Worm (Caenorhabditis elegans) whole organism, L1 larva: ENCODE data around the gene F54E12.2.

Experiments
- C34B4.2 ChIP-seq: sonication (generic microtip); optimal IDR thresholded peaks from 2 replicates; lab custom pipeline; 2017; ENCODE audit warnings: mild to moderate bottlenecking, missing genetic modification characterization, missing compliant biosample characterization
- aly-2 ChIP-seq: fragments of 150-350 bp; optimal IDR thresholded peaks from 2 replicates; lab custom pipeline; 2014; ENCODE audit warnings: missing biosample characterization, missing genetic modification characterization
- blmp-1 ChIP-seq: fragments of 150-350 bp; optimal IDR thresholded peaks from 2 replicates; lab custom pipeline; 2014; ENCODE audit warnings: missing biosample characterization, missing genetic modification characterization
- ceh-63 ChIP-seq: fragments of 200-800 bp; sonication (Bioruptor generic); optimal IDR thresholded peaks from 2 replicates; lab custom pipeline; 2018; ENCODE audit warnings: mild to moderate bottlenecking, missing genetic modification characterization, missing compliant biosample characterization
- ceh-8 ChIP-seq: fragments of 200-800 bp; sonication (Bioruptor generic); optimal IDR thresholded peaks from 2 replicates; lab custom pipeline; 2018; ENCODE audit warnings: mild to moderate bottlenecking, missing genetic modification characterization, moderate library complexity, missing compliant biosample characterization
- ceh-82 ChIP-seq, 3 experiments: fragments of 150-350 bp in 1 of 3; sonication (generic microtip) in 2 of 3; optimal IDR thresholded peaks; 2 replicates each; lab custom pipeline; 2014 to 2017; ENCODE audit warnings: missing biosample characterization in 3 of 3, missing genetic modification characterization in 3 of 3
- dsc-1 ChIP-seq: sonication (generic microtip); optimal IDR thresholded peaks from 2 replicates; lab custom pipeline; 2016; ENCODE audit warnings: mild to moderate bottlenecking, missing genetic modification characterization, missing compliant biosample characterization
- efl-1 ChIP-seq, 4 experiments: fragments of 150-350 bp; optimal IDR thresholded peaks in 3 of 4; peaks in 1 of 4; 1 replicate in 1 of 4; 2 replicates in 3 of 4; lab custom pipeline; 2014; ENCODE audit warnings: missing biosample characterization in 2 of 4, missing genetic modification characterization in 2 of 4, missing genetic modification reagents in 2 of 4
- egl-13 ChIP-seq: sonication (generic microtip); optimal IDR thresholded peaks from 2 replicates; lab custom pipeline; 2016; ENCODE audit warnings: missing genotype, missing genetic modification reagents, missing genetic modification characterization, missing compliant biosample characterization
- elt-3 ChIP-seq, 6 experiments: fragments of 150-350 bp in 1 of 6; sonication (generic microtip); optimal IDR thresholded peaks; 2 replicates each; lab custom pipeline; 2017 to 2018; ENCODE audit warnings: missing biosample characterization in 6 of 6, missing genetic modification characterization in 6 of 6, inconsistent platforms in 1 of 6
- fos-1 ChIP-seq: fragments of 150-350 bp; optimal IDR thresholded peaks from 2 replicates; lab custom pipeline; 2014; ENCODE audit warnings: missing biosample characterization, missing genetic modification characterization
- hlh-17 ChIP-seq: fragments of 200-800 bp; sonication (Bioruptor generic); optimal IDR thresholded peaks from 2 replicates; lab custom pipeline; 2018; ENCODE audit warnings: missing genetic modification characterization, mild to moderate bottlenecking, missing compliant biosample characterization, moderate library complexity, borderline replicate concordance
- isw-1 ChIP-seq: fragments of 200-800 bp; sonication (Bioruptor generic); IDR thresholded peaks from 2 replicates; pipeline ENCODE4 v1.3.6; 2022; ENCODE audit warnings: missing genetic modification characterization, missing compliant biosample characterization
- lin-13 ChIP-seq: fragments of 150-350 bp; optimal IDR thresholded peaks from 2 replicates; lab custom pipeline; 2014; ENCODE audit warnings: missing biosample characterization, missing genetic modification reagents, missing genetic modification characterization
- lin-14 ChIP-seq: fragments of 200-800 bp; sonication (Bioruptor generic); optimal IDR thresholded peaks from 2 replicates; lab custom pipeline; 2018; ENCODE audit warnings: mild to moderate bottlenecking, missing genetic modification characterization, moderate library complexity, missing compliant biosample characterization
- lin-15B ChIP-seq: fragments of 150-350 bp; sonication (generic microtip); optimal IDR thresholded peaks from 3 replicates; lab custom pipeline; 2014; ENCODE audit warnings: missing biosample characterization, missing genetic modification characterization
- lin-35 ChIP-seq, 2 experiments: fragments of 150-350 bp; optimal IDR thresholded peaks; 2 replicates each; lab custom pipeline; 2014; ENCODE audit warnings: missing biosample characterization in 2 of 2, missing genetic modification characterization in 2 of 2, missing genetic modification reagents in 2 of 2
- lin-39 ChIP-seq: fragments of 150-350 bp; optimal IDR thresholded peaks from 2 replicates; lab custom pipeline; 2014; ENCODE audit warnings: missing biosample characterization, missing genetic modification reagents, missing genetic modification characterization
- lsy-2 ChIP-seq, 2 experiments: fragments of 150-350 bp; optimal IDR thresholded peaks; 2 replicates each; lab custom pipeline; 2014; ENCODE audit warnings: missing biosample characterization in 2 of 2, missing genetic modification characterization in 2 of 2
- mef-2 ChIP-seq: fragments of 150-350 bp; optimal IDR thresholded peaks from 2 replicates; lab custom pipeline; 2014; ENCODE audit warnings: missing biosample characterization, missing genetic modification characterization
- nhr-19 ChIP-seq: fragments of 200-800 bp; sonication (Bioruptor generic); conservative IDR thresholded peaks from 2 replicates; pipeline ENCODE4 v1.3.6; 2022; ENCODE audit warnings: missing genetic modification characterization, missing compliant biosample characterization
- nhr-20 ChIP-seq: sonication (generic microtip); optimal IDR thresholded peaks from 2 replicates; lab custom pipeline; 2016; ENCODE audit warnings: mild to moderate bottlenecking, missing genetic modification characterization, missing compliant biosample characterization
- nhr-47 ChIP-seq: sonication (generic microtip); optimal IDR thresholded peaks from 2 replicates; lab custom pipeline; 2016; ENCODE audit warnings: mild to moderate bottlenecking, missing genetic modification characterization, moderate library complexity, missing compliant biosample characterization
- nhr-71 ChIP-seq: sonication (generic microtip); optimal IDR thresholded peaks from 2 replicates; lab custom pipeline; 2016; ENCODE audit warnings: mild to moderate bottlenecking, missing genetic modification characterization, moderate library complexity, missing compliant biosample characterization
- nhr-77 ChIP-seq: fragments of 150-350 bp; optimal IDR thresholded peaks from 2 replicates; lab custom pipeline; 2014; ENCODE audit warnings: missing biosample characterization, missing genetic modification characterization
- nhr-84 ChIP-seq: sonication (generic microtip); optimal IDR thresholded peaks from 2 replicates; lab custom pipeline; 2017; ENCODE audit warnings: missing biosample characterization, missing genetic modification characterization
- pag-3 ChIP-seq: sonication (generic microtip); optimal IDR thresholded peaks from 2 replicates; lab custom pipeline; 2017; ENCODE audit warnings: missing genetic modification characterization, mild to moderate bottlenecking, missing compliant biosample characterization, antibody characterized with exemption, borderline replicate concordance; ENCODE audit not compliant: insufficient read depth
- pqm-1 ChIP-seq: sonication (generic microtip); optimal IDR thresholded peaks from 3 replicates; lab custom pipeline; 2017; ENCODE audit warnings: missing biosample characterization, missing genetic modification characterization
- rnt-1 ChIP-seq: sonication (generic microtip); optimal IDR thresholded peaks from 2 replicates; lab custom pipeline; 2016; ENCODE audit warnings: mild to moderate bottlenecking, missing genetic modification characterization, moderate library complexity, missing compliant biosample characterization
- skn-1 ChIP-seq: fragments of 150-350 bp; optimal IDR thresholded peaks from 2 replicates; lab custom pipeline; 2014; ENCODE audit warnings: missing biosample characterization, missing genetic modification characterization
- snpc-4 ChIP-seq: fragments of 150-350 bp; optimal IDR thresholded peaks from 2 replicates; lab custom pipeline; 2014; ENCODE audit warnings: missing biosample characterization, missing genetic modification characterization
- snu-23 ChIP-seq: sonication (generic microtip); optimal IDR thresholded peaks from 2 replicates; lab custom pipeline; 2016; ENCODE audit warnings: missing genetic modification characterization, missing compliant biosample characterization
- swsn-7 ChIP-seq: sonication (generic microtip); optimal IDR thresholded peaks from 2 replicates; lab custom pipeline; 2016; ENCODE audit warnings: missing genetic modification characterization, missing compliant biosample characterization
- unc-62 ChIP-seq: fragments of 150-350 bp; optimal IDR thresholded peaks from 2 replicates; lab custom pipeline; 2014; ENCODE audit warnings: missing biosample characterization, missing genetic modification reagents, missing genetic modification characterization
- unc-86 ChIP-seq: sonication (generic microtip); optimal IDR thresholded peaks from 2 replicates; lab custom pipeline; 2016; ENCODE audit warnings: missing genetic modification characterization, missing compliant biosample characterization
- unc-98 ChIP-seq: fragments of 200-800 bp; sonication (Bioruptor generic); IDR thresholded peaks from 2 replicates; pipeline ENCODE4 v1.3.6; 2022; ENCODE audit warnings: missing genetic modification characterization, missing compliant biosample characterization
- ztf-4 ChIP-seq: fragments of 150-350 bp; optimal IDR thresholded peaks from 2 replicates; lab custom pipeline; 2014; ENCODE audit warnings: missing biosample characterization, missing genetic modification characterization

The F54E12.2 gene

DNA sequence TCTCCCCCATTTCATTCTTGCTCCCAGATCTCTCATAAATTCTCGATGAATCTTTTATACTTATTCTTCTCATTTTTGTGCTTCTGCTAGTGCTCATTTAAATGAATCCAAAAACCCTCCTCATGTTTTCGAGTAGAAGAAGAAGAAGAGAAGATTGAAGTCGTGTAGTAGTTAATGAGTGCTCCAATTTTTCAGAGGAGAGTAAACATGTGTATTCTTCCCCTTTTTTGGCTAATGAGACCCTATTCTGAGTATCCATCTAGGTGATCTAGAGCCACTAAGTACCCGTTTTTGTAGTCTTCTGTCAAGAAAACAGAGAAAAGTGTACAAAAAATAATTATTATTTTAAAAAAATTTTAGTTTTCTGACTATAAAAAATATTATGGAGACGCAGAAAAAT, 14.6 kb upstream of the F54E12.2 start:
- TF ChIP-seq nhr-71 (tag; lab: Kevin White, UChicago) (peak; percentile 10), snpc-4 (no peak), nhr-47 (peak; percentile 3), aly-2 (tag; lab: Kevin White, UChicago) (no peak), nhr-84 (tag; lab: Kevin White, UChicago) (no peak), ceh-8 (GFP tag; lab: Kevin White, UChicago) (no peak), fos-1 (tag; lab: Kevin White, UChicago) (no peak), nhr-77 (tag; lab: Kevin White, UChicago) (no peak), pqm-1 (tag; lab: Kevin White, UChicago) (no peak), lin-14 (GFP tag; lab: Kevin White, UChicago) (peak; percentile 54), efl-1 (optimal IDR thresholded peaks at IDR 0.05; lab: Kevin White, UChicago) (no peak), efl-1 (GFP tag; optimal IDR thresholded peaks at IDR 0.05 in 1 of 2; lab: Kevin White, UChicago) (peak in 1 of 2 experiments; percentile 61)

DNA sequence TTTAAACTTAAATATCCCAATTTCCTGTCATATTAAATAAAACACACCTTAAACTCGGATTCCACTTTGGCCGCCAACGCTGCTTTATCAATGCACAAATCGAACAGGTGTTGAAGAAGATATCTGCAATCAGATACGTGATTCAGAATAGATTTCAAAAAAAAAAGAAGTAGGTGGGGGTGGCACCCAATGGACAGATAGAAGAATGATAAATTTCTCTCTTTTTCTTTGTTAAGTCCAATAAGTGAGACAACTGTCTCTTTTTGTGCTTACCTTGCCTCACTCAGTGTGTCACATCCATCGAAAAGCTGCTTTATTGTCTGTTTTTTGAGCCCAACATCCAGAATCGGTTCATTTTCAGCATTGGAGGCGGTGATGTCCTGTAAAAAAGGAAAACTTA, 13.8 kb upstream of the F54E12.2 start:
- peak; percentile 55 for TF ChIP-seq nhr-19 (GFP tag; lab: Robert Waterston, UW)
- peak; percentile 75 for TF ChIP-seq rnt-1
- TF ChIP-seq blmp-1 (tag; lab: Kevin White, UChicago): no peak
- peak; percentile 38; the same call in 1 of the 2 replicates for TF ChIP-seq unc-98 (GFP tag; lab: Robert Waterston, UW)
- TF ChIP-seq lin-14 (GFP tag; lab: Kevin White, UChicago): peak; percentile 93
- no peak for TF ChIP-seq C34B4.2 (tag; lab: Kevin White, UChicago)
- TF ChIP-seq swsn-7 (tag; lab: Kevin White, UChicago): peak; percentile 24
- peak; percentile 66 for TF ChIP-seq lin-39
- TF ChIP-seq nhr-20 (tag; lab: Kevin White, UChicago): peak; percentile 41
- peak; percentile 47 for TF ChIP-seq snu-23 (GFP tag; lab: Kevin White, UChicago)
- peak; percentile 85 for TF ChIP-seq nhr-71 (tag; lab: Kevin White, UChicago)
- no peak for TF ChIP-seq lin-15B
- peak; percentile 31 to 45 for TF ChIP-seq lsy-2 (tag; optimal IDR thresholded peaks at IDR 0.05; lab: Kevin White, UChicago)
- TF ChIP-seq skn-1 (tag; lab: Kevin White, UChicago): no peak
- peak; percentile 64 for TF ChIP-seq pag-3

DNA sequence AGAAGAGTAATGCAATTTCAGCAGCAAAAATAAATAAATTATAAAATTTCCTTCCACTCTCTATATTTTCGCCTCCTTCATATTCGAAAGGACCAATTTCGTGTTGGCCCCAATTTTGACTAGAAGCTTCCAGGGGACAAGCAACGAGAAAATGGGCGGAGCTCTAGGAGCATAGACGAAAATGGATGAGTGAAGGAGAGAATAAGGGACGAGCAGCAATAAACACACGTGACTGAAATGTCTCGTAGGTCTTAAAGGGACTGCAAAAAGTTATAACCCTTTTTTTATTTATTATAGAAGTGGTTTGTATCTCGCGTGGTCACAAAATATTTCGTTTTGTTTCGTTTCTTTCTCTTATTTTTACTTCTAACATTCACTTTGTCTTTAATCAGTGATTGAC, 12.8 kb upstream of the F54E12.2 start:
- TF ChIP-seq unc-62 (GFP tag; lab: Kevin White, UChicago): no peak
- TF ChIP-seq ztf-4 (tag; lab: Kevin White, UChicago): no peak
- TF ChIP-seq elt-3 (tag; optimal IDR thresholded peaks at IDR 0.05; lab: Kevin White, UChicago): no peak
- TF ChIP-seq nhr-47: peak; percentile 53
- no peak for TF ChIP-seq isw-1 (GFP tag; lab: Robert Waterston, UW)
- TF ChIP-seq lin-13: no peak
- no peak for TF ChIP-seq lin-35 (GFP tag; optimal IDR thresholded peaks at IDR 0.05; lab: Kevin White, UChicago)
- TF ChIP-seq unc-86 (tag; lab: Kevin White, UChicago): peak; percentile 7
- TF ChIP-seq dsc-1 (tag; lab: Kevin White, UChicago): peak; percentile 55
- TF ChIP-seq ceh-63 (GFP tag; lab: Kevin White, UChicago): no peak
- no peak for TF ChIP-seq pqm-1 (tag; lab: Kevin White, UChicago)
- TF ChIP-seq lsy-2 (tag; optimal IDR thresholded peaks at IDR 0.05; lab: Kevin White, UChicago): peak; percentile 0 to 28
- no peak for TF ChIP-seq lin-39
- TF ChIP-seq ceh-82 (tag; optimal IDR thresholded peaks at IDR 0.05; lab: Kevin White, UChicago): peak in 1 of 3 experiments; percentile 1
- TF ChIP-seq C34B4.2 (tag; lab: Kevin White, UChicago): no peak
- peak; percentile 7 for TF ChIP-seq mef-2 (tag; lab: Kevin White, UChicago)
- peak; percentile 37 for TF ChIP-seq nhr-71 (tag; lab: Kevin White, UChicago)
- TF ChIP-seq lin-14 (GFP tag; lab: Kevin White, UChicago): peak; percentile 62
- TF ChIP-seq egl-13 (tag; lab: Kevin White, UChicago): no peak

DNA sequence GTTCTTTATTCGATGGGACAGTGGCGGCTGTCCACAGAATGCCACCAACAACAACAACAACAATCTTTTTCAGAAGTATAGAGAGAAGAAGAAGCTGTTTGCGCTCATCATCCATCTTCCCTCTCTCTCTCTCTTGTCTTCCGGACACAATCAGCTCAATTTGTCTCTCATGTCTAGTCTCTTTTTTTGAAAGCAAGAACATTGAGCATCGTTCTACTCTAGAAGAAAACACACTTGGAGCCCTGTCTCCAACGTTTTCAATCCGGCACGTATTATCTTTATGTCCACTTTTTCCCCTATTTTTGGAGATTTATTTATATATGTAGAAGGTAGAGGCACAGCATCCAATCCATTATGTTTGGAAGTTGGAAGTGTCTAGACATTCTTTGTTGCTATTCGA, 11.8 kb upstream of the F54E12.2 start:
- peak; percentile 34 for TF ChIP-seq lin-14 (GFP tag; lab: Kevin White, UChicago)
- TF ChIP-seq hlh-17 (GFP tag; lab: Kevin White, UChicago): no peak
